Worm (Caenorhabditis elegans) whole organism, midembryonic: ENCODE data around the gene egl-2.

ENCODE experiments used
- T22C8.4 ChIP-seq: fragments of 200-800 bp; sonication (Bioruptor generic); IDR thresholded peaks from 2 replicates; pipeline ENCODE4 v1.3.6; 2022; ENCODE audit warnings: missing genetic modification characterization, missing compliant biosample characterization
- cog-1 ChIP-seq: sonication (generic microtip); optimal IDR thresholded peaks from 2 replicates; lab custom pipeline; 2016; ENCODE audit warnings: missing genetic modification characterization, missing compliant biosample characterization
- flt-1 ChIP-seq: fragments of 200-800 bp; sonication (Bioruptor generic); IDR thresholded peaks from 2 replicates; pipeline ENCODE4 v1.3.6; 2022; ENCODE audit warnings: missing genetic modification characterization, missing compliant biosample characterization
- klf-2 ChIP-seq: fragments of 200-800 bp; sonication (Bioruptor generic); conservative IDR thresholded peaks from 2 replicates; pipeline ENCODE4 v1.3.6; 2022; ENCODE audit warnings: missing genetic modification reagents, missing genetic modification characterization, missing compliant biosample characterization
- med-1 ChIP-seq: sonication (generic microtip); optimal IDR thresholded peaks from 2 replicates; lab custom pipeline; 2017; ENCODE audit warnings: missing genetic modification characterization, mild to moderate bottlenecking, missing compliant biosample characterization, antibody characterized with exemption, missing genetic modification reagents; ENCODE audit not compliant: insufficient read depth
- ref-1 ChIP-seq: fragments of 200-800 bp; sonication (Bioruptor generic); conservative IDR thresholded peaks from 2 replicates; pipeline ENCODE4 v1.3.6; 2022; ENCODE audit warnings: missing genetic modification reagents, missing genetic modification characterization, missing compliant biosample characterization
- tab-1 ChIP-seq: fragments of 200-800 bp; sonication (Bioruptor generic); IDR thresholded peaks from 2 replicates; pipeline ENCODE4 v1.3.6; 2022; ENCODE audit warnings: missing genetic modification characterization, missing compliant biosample characterization
- ztf-23 ChIP-seq: fragments of 200-800 bp; sonication (Bioruptor generic); IDR thresholded peaks from 2 replicates; pipeline ENCODE4 v1.3.6; 2022; ENCODE audit warnings: missing genetic modification reagents, missing genetic modification characterization, missing compliant biosample characterization
- ztf-29 ChIP-seq: fragments of 200-800 bp; sonication (Bioruptor generic); IDR thresholded peaks from 2 replicates; pipeline ENCODE4 v1.3.6; 2022; ENCODE audit warnings: missing genetic modification reagents, missing genetic modification characterization, missing compliant biosample characterization

ce11 chrV:1242432-1242831, 56.7 kb downstream of the egl-2 start:
- TF ChIP-seq ztf-29 (GFP tag; lab: Robert Waterston, UW) (no peak), klf-2 (0 out of 2 replicates have a peak, but pooled peaks have one; percentile 33), tab-1 (no peak), flt-1 (GFP tag; lab: Robert Waterston, UW) (no peak), T22C8.4 (GFP tag; lab: Robert Waterston, UW) (no peak), ref-1 (no peak), ztf-23 (GFP tag; lab: Robert Waterston, UW) (no peak), med-1 (GFP tag; lab: Kevin White, UChicago) (no peak), cog-1 (tag; lab: Kevin White, UChicago) (no peak)
